Worm (Caenorhabditis elegans): ENCODE measurements around the gene T02H6.11.
A peak's percentile ranks its signal among the peaks of the same experiment; 100 is the strongest.

The T02H6.11 gene

ce11 chrII:678581-678980 lies 22.3 kb downstream of the T02H6.11 start, which contains the start of gene T02H6.9 (continued):
- TF ChIP-seq lsy-2 (tag; optimal IDR thresholded peaks at IDR 0.05) (no peak), pqm-1 (tag; optimal IDR thresholded peaks at IDR 0.05) (no peak)

- no peak for TF ChIP-seq D1046.2 (GFP tag; IDR thresholded peaks at IDR 0.05)
- no peak for TF ChIP-seq mxl-3 (GFP tag; optimal IDR thresholded peaks at IDR 0.05)
- TF ChIP-seq ceh-20 (GFP tag; IDR thresholded peaks at IDR 0.05), result no peak
- no peak for TF ChIP-seq nhr-111 (GFP tag; optimal IDR thresholded peaks at IDR 0.05)
- peak in 1 of 2 experiments; percentile 93 for TF ChIP-seq unc-62 (GFP tag; optimal IDR thresholded peaks at IDR 0.05 in 1 of 2)
- TF ChIP-seq unc-62 (tag; optimal IDR thresholded peaks at IDR 0.05), result no peak
- no peak for TF ChIP-seq daf-8 (GFP tag; IDR thresholded peaks at IDR 0.05)
- TF ChIP-seq lsy-2 (tag; optimal IDR thresholded peaks at IDR 0.05), result no peak
- TF ChIP-seq lin-39 (tag; optimal IDR thresholded peaks at IDR 0.05), result no peak
Measured at ce11 chrII:675822-676221, 25.1 kb downstream of the T02H6.11 start.

ce11 chrII:675303-675702 lies 25.6 kb downstream of the T02H6.11 start, which contains the start of gene Y39F10C.1:
Gene Y39F10C.1 (plus strand): TSS chrII:675603.
- TF ChIP-seq hlh-11 (tag; optimal IDR thresholded peaks at IDR 0.05) (no peak), mep-1 (tag; optimal IDR thresholded peaks at IDR 0.05) (no peak), sdz-12 (GFP tag; optimal IDR thresholded peaks at IDR 0.05) (no peak), egl-27 (tag; optimal IDR thresholded peaks at IDR 0.05) (no peak), D1046.2 (GFP tag; IDR thresholded peaks at IDR 0.05) (no peak), ZK337.2 (GFP tag; IDR thresholded peaks at IDR 0.05) (no peak), unc-130 (GFP tag; optimal IDR thresholded peaks at IDR 0.05) (no peak), mdt-29 (GFP tag; IDR thresholded peaks at IDR 0.05) (no peak)

- TF ChIP-seq unc-62 (GFP tag; optimal IDR thresholded peaks at IDR 0.05 in 1 of 2) (peak in 1 of 2 experiments; percentile 66), unc-62 (tag; optimal IDR thresholded peaks at IDR 0.05) (no peak), snpc-4 (tag; optimal IDR thresholded peaks at IDR 0.05) (no peak)
Measured at ce11 chrII:674116-674515, 26.8 kb downstream of the T02H6.11 start, which contains the start of gene Y39F10C.3. Gene Y39F10C.3 (plus strand): TSS chrII:674416.

ce11 chrII:671025-671424 lies 29.9 kb downstream of the T02H6.11 start, which contains the start of gene sri-46:
Gene sri-46 (minus strand): TSS chrII:671125.
- TF ChIP-seq dmd-6 (GFP tag; IDR thresholded peaks at IDR 0.05), result no peak
- no peak for TF ChIP-seq saeg-2 (GFP tag; IDR thresholded peaks at IDR 0.05)
- TF ChIP-seq tra-1 (GFP tag; IDR thresholded peaks at IDR 0.05), result no peak
- no peak for TF ChIP-seq Y105C5A.15 (GFP tag; IDR thresholded peaks at IDR 0.05)
- TF ChIP-seq mxl-3 (GFP tag; optimal IDR thresholded peaks at IDR 0.05), result no peak
- TF ChIP-seq ceh-20 (GFP tag; IDR thresholded peaks at IDR 0.05), result no peak
- TF ChIP-seq T20F7.1 (GFP tag; optimal IDR thresholded peaks at IDR 0.05), result no peak
- TF ChIP-seq nhr-41 (GFP tag; IDR thresholded peaks at IDR 0.05), result no peak
- TF ChIP-seq sdz-12 (GFP tag; optimal IDR thresholded peaks at IDR 0.05), result no peak
- TF ChIP-seq mes-2 (tag; optimal IDR thresholded peaks at IDR 0.05; ENCODE audit: poor library complexity, severe bottlenecking), result no peak
- no peak for TF ChIP-seq ZK337.2 (GFP tag; IDR thresholded peaks at IDR 0.05)
- no peak for TF ChIP-seq set-16 (GFP tag; IDR thresholded peaks at IDR 0.05)
- no peak for TF ChIP-seq zfp-3 (GFP tag; conservative IDR thresholded peaks at IDR 0.05)
- TF ChIP-seq Y48G9A.11 (GFP tag; IDR thresholded peaks at IDR 0.05), result no peak
- no peak for TF ChIP-seq hmg-1.1 (GFP tag; IDR thresholded peaks at IDR 0.05)
- no peak for TF ChIP-seq lin-39 (tag; optimal IDR thresholded peaks at IDR 0.05)
- TF ChIP-seq mdl-1 (tag; optimal IDR thresholded peaks at IDR 0.05), result no peak
- TF ChIP-seq zip-2 (tag; optimal IDR thresholded peaks at IDR 0.05), result no peak

ce11 chrII:667864-668263 lies 33.1 kb downstream of the T02H6.11 start:
- TF ChIP-seq unc-62 (GFP tag; optimal IDR thresholded peaks at IDR 0.05 in 1 of 2), result peak in 1 of 2 experiments; percentile 68
- no peak for TF ChIP-seq unc-62 (tag; optimal IDR thresholded peaks at IDR 0.05)
- no peak for TF ChIP-seq fos-1 (tag; optimal IDR thresholded peaks at IDR 0.05)

All from whole organism, L4 larva.